Worm (Caenorhabditis elegans): ENCODE measurements around the gene F36H9.4.
A peak's percentile ranks its signal among the peaks of the same experiment; 100 is the strongest.

Gene F36H9.4

ce11 chrV:1743205-1743870, 35.7 kb downstream of the F36H9.4 start, which contains the start of gene nhr-256:
TSS of gene nhr-256 (plus strand) at chrV:1743771.
- TF ChIP-seq lin-39 (tag; optimal IDR thresholded peaks at IDR 0.05), result no peak
- no peak for TF ChIP-seq nhr-237 (tag; optimal IDR thresholded peaks at IDR 0.05)
- peak; percentile 80 for TF ChIP-seq unc-55 (GFP tag; optimal IDR thresholded peaks at IDR 0.05)
- peak; percentile 22 for TF ChIP-seq sem-4 (tag; optimal IDR thresholded peaks at IDR 0.05)
- TF ChIP-seq peb-1 (tag; optimal IDR thresholded peaks at IDR 0.05), result no peak
- TF ChIP-seq nhr-23 (tag; optimal IDR thresholded peaks at IDR 0.05), result no peak
- TF ChIP-seq ztf-1 (GFP tag; conservative IDR thresholded peaks at IDR 0.05), result no peak
- TF ChIP-seq zag-1 (tag; optimal IDR thresholded peaks at IDR 0.05), result no peak
- TF ChIP-seq nhr-25 (tag; optimal IDR thresholded peaks at IDR 0.05), result peak; percentile 69
- TF ChIP-seq nhr-77 (tag; optimal IDR thresholded peaks at IDR 0.05), result no peak
- TF ChIP-seq blmp-1 (tag; optimal IDR thresholded peaks at IDR 0.05; ENCODE audit: insufficient read depth), result peak; percentile 84
- peak; percentile 78 for TF ChIP-seq crh-2 (tag; optimal IDR thresholded peaks at IDR 0.05)
- no peak for TF ChIP-seq lin-11 (tag; optimal IDR thresholded peaks at IDR 0.05)
- no peak for TF ChIP-seq dmd-4 (tag; optimal IDR thresholded peaks at IDR 0.05)
- no peak for TF ChIP-seq ama-1 (optimal IDR thresholded peaks at IDR 0.05)
- peak; percentile 79 for TF ChIP-seq F13H6.1 (tag; optimal IDR thresholded peaks at IDR 0.05)
- no peak for TF ChIP-seq nhr-12 (tag; optimal IDR thresholded peaks at IDR 0.05)
- no peak for TF ChIP-seq mbf-1 (tag; optimal IDR thresholded peaks at IDR 0.05)
- TF ChIP-seq mdl-1 (tag; optimal IDR thresholded peaks at IDR 0.05), result peak in 1 of 2 experiments; percentile 40
- TF ChIP-seq snpc-4 (tag; optimal IDR thresholded peaks at IDR 0.05), result peak; percentile 18
- TF ChIP-seq nhr-21 (tag; optimal IDR thresholded peaks at IDR 0.05), result no peak
- TF ChIP-seq ceh-82 (tag; optimal IDR thresholded peaks at IDR 0.05), result no peak
- TF ChIP-seq skn-1 (tag; optimal IDR thresholded peaks at IDR 0.05), result no peak
- TF ChIP-seq R02D3.7 (tag; optimal IDR thresholded peaks at IDR 0.05), result no peak
- no peak for TF ChIP-seq elt-1 (tag; optimal IDR thresholded peaks at IDR 0.05)
- TF ChIP-seq unc-62 (GFP tag; optimal IDR thresholded peaks at IDR 0.05), result no peak
- TF ChIP-seq elt-3 (tag; optimal IDR thresholded peaks at IDR 0.05), result no peak
- peak; percentile 73 for TF ChIP-seq C34F6.9 (tag; optimal IDR thresholded peaks at IDR 0.05)
- peak; percentile 11 for TF ChIP-seq nhr-6 (tag; optimal IDR thresholded peaks at IDR 0.05)
- no peak for TF ChIP-seq ztf-11 (tag; optimal IDR thresholded peaks at IDR 0.05)
- peak; percentile 44 for TF ChIP-seq lin-13 (GFP tag; optimal IDR thresholded peaks at IDR 0.05)
- TF ChIP-seq alr-1 (tag; optimal IDR thresholded peaks at IDR 0.05), result no peak
- TF ChIP-seq ztf-4 (tag; optimal IDR thresholded peaks at IDR 0.05), result no peak
- no peak for TF ChIP-seq Y55F3AM.14 (GFP tag; optimal IDR thresholded peaks at IDR 0.05)
- no peak for TF ChIP-seq nhr-11 (tag; optimal IDR thresholded peaks at IDR 0.05)
- peak; percentile 90 for TF ChIP-seq sma-9 (GFP tag; optimal IDR thresholded peaks at IDR 0.05)
- TF ChIP-seq sma-9 (tag; optimal IDR thresholded peaks at IDR 0.05), result no peak
- TF ChIP-seq ZK546.5 (tag; optimal IDR thresholded peaks at IDR 0.05), result no peak
- TF ChIP-seq nhr-129 (tag; optimal IDR thresholded peaks at IDR 0.05), result peak; percentile 69
- peak; percentile 64 for TF ChIP-seq sma-3 (GFP tag; optimal IDR thresholded peaks at IDR 0.05)
- TF ChIP-seq unc-39 (tag; optimal IDR thresholded peaks at IDR 0.05), result no peak
- no peak for TF ChIP-seq aly-2 (tag; optimal IDR thresholded peaks at IDR 0.05)
- TF ChIP-seq mab-5 (tag; optimal IDR thresholded peaks at IDR 0.05), result peak; percentile 54
- no peak for TF ChIP-seq ceh-16 (tag; optimal IDR thresholded peaks at IDR 0.05)
- no peak for TF ChIP-seq lsy-2 (tag; optimal IDR thresholded peaks at IDR 0.05)
- peak; percentile 52 for TF ChIP-seq egl-27 (tag; optimal IDR thresholded peaks at IDR 0.05)
- TF ChIP-seq fos-1 (tag; optimal IDR thresholded peaks at IDR 0.05), result peak; percentile 87
- TF ChIP-seq nhr-10 (tag; optimal IDR thresholded peaks at IDR 0.05), result no peak
- peak; percentile 64 for TF ChIP-seq gmeb-1 (tag; optimal IDR thresholded peaks at IDR 0.05)

Measured in whole organism, L2 larva.